Worm (Caenorhabditis elegans) whole organism, L4/young adult: ENCODE measurements around the gene spe-17.

ENCODE experiments used
- W03F9.2 ChIP-seq: fragments of 150-350 bp; optimal IDR thresholded peaks from 2 replicates; lab custom pipeline; 2014; ENCODE audit warnings: missing biosample characterization, missing genetic modification characterization
- dao-5 ChIP-seq: sonication (generic microtip); optimal IDR thresholded peaks from 2 replicates; lab custom pipeline; 2016; ENCODE audit warnings: missing genotype, missing genetic modification characterization, moderate library complexity, missing compliant biosample characterization
- him-1 ChIP-seq: sonication (generic microtip); optimal IDR thresholded peaks from 2 replicates; lab custom pipeline; 2016; ENCODE audit warnings: missing genotype, missing genetic modification reagents, missing genetic modification characterization, missing compliant biosample characterization

The spe-17 gene

ce11 chrIV:12051049-12051792 is 38.0 kb downstream of the spe-17 start, which contains the start of the genes bre-5 and spt-5:
TSS of gene bre-5 (minus strand) at chrIV:12051215.
TSS of gene spt-5 (plus strand) at chrIV:12051491.
- TF ChIP-seq dao-5 (tag; lab: Kevin White, UChicago) (no peak), W03F9.2 (peak; percentile 45), him-1 (no peak)

- TF ChIP-seq him-1 (no peak), W03F9.2 (no peak)
Measured at ce11 chrIV:12052461-12052860, 39.2 kb downstream of the spe-17 start.

- TF ChIP-seq W03F9.2, result no peak
- TF ChIP-seq dao-5 (tag; lab: Kevin White, UChicago), result no peak
- TF ChIP-seq him-1, result no peak
Measured at ce11 chrIV:12056603-12057002, 43.4 kb downstream of the spe-17 start, which contains the start of gene K08E4.2. TSS of gene K08E4.2 (minus strand) at chrIV:12056656.

ce11 chrIV:12057508-12057907 is 44.3 kb downstream of the spe-17 start, which contains the start of gene K08E4.3:
TSS of gene K08E4.3 (plus strand) at chrIV:12057742.
- no peak for TF ChIP-seq W03F9.2
- no peak for TF ChIP-seq him-1
- TF ChIP-seq dao-5 (tag; lab: Kevin White, UChicago), result no peak

ce11 chrIV:12061229-12061628 is 48.0 kb downstream of the spe-17 start, which contains the start of gene K08E4.8:
TSS of gene K08E4.8 (minus strand) at chrIV:12061329.
- TF ChIP-seq him-1 (no peak), dao-5 (tag; lab: Kevin White, UChicago) (no peak), W03F9.2 (no peak)
